Worm (Caenorhabditis elegans): ENCODE data around the gene ric-3.

The ric-3 gene

ce11 chrIV:7817852-7818251 lies at the start of gene ric-3:
Gene ric-3, plus strand, starts transcription at chrIV:7818251.
- TF ChIP-seq ama-1 (optimal IDR thresholded peaks at IDR 0.05), result no peak
- TF ChIP-seq hmbx-1 (tag; optimal IDR thresholded peaks at IDR 0.05), result no peak
- no peak for TF ChIP-seq F13C5.2 (tag; optimal IDR thresholded peaks at IDR 0.05)
- no peak for TF ChIP-seq ceh-36 (tag; optimal IDR thresholded peaks at IDR 0.05)
- TF ChIP-seq tbx-37 (GFP tag; conservative IDR thresholded peaks at IDR 0.05), result no peak
- TF ChIP-seq hnd-1 (tag; optimal IDR thresholded peaks at IDR 0.05), result no peak
- TF ChIP-seq pes-1 (GFP tag; IDR thresholded peaks at IDR 0.05), result no peak
- no peak for TF ChIP-seq aly-1 (tag; optimal IDR thresholded peaks at IDR 0.05)

ce11 chrIV:7770162-7770561 lies 47.9 kb upstream of the ric-3 start, which contains the start of gene rdl-1:
Gene rdl-1, minus strand, starts transcription at chrIV:7770262.
- TF ChIP-seq tbx-11 (GFP tag; IDR thresholded peaks at IDR 0.05) (no peak), scrt-1 (GFP tag; IDR thresholded peaks at IDR 0.05) (no peak), pes-1 (GFP tag; IDR thresholded peaks at IDR 0.05) (no peak), ceh-13 (GFP tag; optimal IDR thresholded peaks at IDR 0.05) (no peak), tbx-37 (GFP tag; conservative IDR thresholded peaks at IDR 0.05) (no peak), ceh-36 (tag; optimal IDR thresholded peaks at IDR 0.05) (no peak), B0310.2 (tag; optimal IDR thresholded peaks at IDR 0.05) (no peak), ets-7 (tag; optimal IDR thresholded peaks at IDR 0.05) (no peak)

DNA sequence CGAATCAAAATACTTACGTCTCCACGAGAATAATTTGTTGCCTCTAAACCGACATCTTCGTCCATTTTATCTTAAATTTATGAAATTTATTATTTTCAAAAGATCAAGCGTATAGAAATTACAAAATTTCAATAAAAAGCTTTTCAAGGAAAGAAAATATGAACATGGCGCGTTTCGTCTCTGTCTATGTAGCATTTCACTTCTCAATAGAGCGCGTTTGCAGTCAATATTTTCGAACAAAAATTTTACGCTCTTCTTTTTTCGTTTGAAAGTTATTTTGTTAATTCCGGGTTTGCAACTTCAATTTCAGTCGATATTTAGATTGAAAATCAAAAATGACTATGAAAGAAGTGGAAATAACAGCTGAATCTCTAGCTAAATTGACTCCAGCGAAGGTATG lies 43.8 kb upstream of the ric-3 start, which contains the start of the genes hcf-1 and swd-2.2:
Gene hcf-1, minus strand, starts transcription at position 70 of the 400 bp plus-strand sequence.
Gene swd-2.2, plus strand, starts transcription at position 206 of the 400 bp plus-strand sequence.
- no peak for TF ChIP-seq ceh-13 (GFP tag; optimal IDR thresholded peaks at IDR 0.05)
- no peak for TF ChIP-seq ama-1 (optimal IDR thresholded peaks at IDR 0.05)
- no peak for TF ChIP-seq F13C5.2 (tag; optimal IDR thresholded peaks at IDR 0.05)
- TF ChIP-seq hmg-4 (GFP tag; optimal IDR thresholded peaks at IDR 0.05), result no peak
- TF ChIP-seq sea-1 (GFP tag; conservative IDR thresholded peaks at IDR 0.05), result no peak
- TF ChIP-seq ets-7 (tag; optimal IDR thresholded peaks at IDR 0.05), result no peak
- TF ChIP-seq aly-1 (tag; optimal IDR thresholded peaks at IDR 0.05), result no peak
- TF ChIP-seq tbx-11 (GFP tag; IDR thresholded peaks at IDR 0.05), result no peak
- no peak for TF ChIP-seq flt-1 (GFP tag; IDR thresholded peaks at IDR 0.05)
- no peak for TF ChIP-seq tra-4 (tag; optimal IDR thresholded peaks at IDR 0.05)
- no peak for TF ChIP-seq hmbx-1 (tag; optimal IDR thresholded peaks at IDR 0.05)
- TF ChIP-seq ceh-36 (tag; optimal IDR thresholded peaks at IDR 0.05), result no peak
- no peak for TF ChIP-seq B0310.2 (tag; optimal IDR thresholded peaks at IDR 0.05)
- TF ChIP-seq scrt-1 (GFP tag; IDR thresholded peaks at IDR 0.05), result no peak
- no peak for TF ChIP-seq tbx-37 (GFP tag; conservative IDR thresholded peaks at IDR 0.05)
- no peak for TF ChIP-seq hnd-1 (tag; optimal IDR thresholded peaks at IDR 0.05)

- no peak for TF ChIP-seq ceh-36 (tag; optimal IDR thresholded peaks at IDR 0.05)
- TF ChIP-seq scrt-1 (GFP tag; IDR thresholded peaks at IDR 0.05), result no peak
- TF ChIP-seq B0310.2 (tag; optimal IDR thresholded peaks at IDR 0.05), result no peak
- TF ChIP-seq F13C5.2 (tag; optimal IDR thresholded peaks at IDR 0.05), result no peak
- TF ChIP-seq tbx-37 (GFP tag; conservative IDR thresholded peaks at IDR 0.05), result no peak
- TF ChIP-seq ama-1 (optimal IDR thresholded peaks at IDR 0.05), result no peak
- no peak for TF ChIP-seq ceh-13 (GFP tag; optimal IDR thresholded peaks at IDR 0.05)
- no peak for TF ChIP-seq hmbx-1 (tag; optimal IDR thresholded peaks at IDR 0.05)
- no peak for TF ChIP-seq tra-4 (tag; optimal IDR thresholded peaks at IDR 0.05)
- no peak for TF ChIP-seq hmg-4 (GFP tag; optimal IDR thresholded peaks at IDR 0.05)
- no peak for TF ChIP-seq flt-1 (GFP tag; IDR thresholded peaks at IDR 0.05)
- no peak for TF ChIP-seq pes-1 (GFP tag; IDR thresholded peaks at IDR 0.05)
- TF ChIP-seq ets-7 (tag; optimal IDR thresholded peaks at IDR 0.05), result no peak
- no peak for TF ChIP-seq tbx-11 (GFP tag; IDR thresholded peaks at IDR 0.05)
- TF ChIP-seq sea-1 (GFP tag; conservative IDR thresholded peaks at IDR 0.05), result no peak
- no peak for TF ChIP-seq aly-1 (tag; optimal IDR thresholded peaks at IDR 0.05)
These were observed 42.3 kb upstream of the ric-3 start, which contains the start of gene swd-2.1 for ce11 chrIV:7775725-7776124. Gene swd-2.1, plus strand, starts transcription at chrIV:7776025.

ce11 chrIV:7778865-7779264 lies 39.2 kb upstream of the ric-3 start, which contains the start of gene rpap-3:
Gene rpap-3, minus strand, starts transcription at chrIV:7778965.
- TF ChIP-seq F13C5.2 (tag; optimal IDR thresholded peaks at IDR 0.05) (no peak), pes-1 (GFP tag; IDR thresholded peaks at IDR 0.05) (no peak), flt-1 (GFP tag; IDR thresholded peaks at IDR 0.05) (no peak), tra-4 (tag; optimal IDR thresholded peaks at IDR 0.05) (no peak), scrt-1 (GFP tag; IDR thresholded peaks at IDR 0.05) (no peak), sea-1 (GFP tag; conservative IDR thresholded peaks at IDR 0.05) (no peak), hmg-4 (GFP tag; optimal IDR thresholded peaks at IDR 0.05) (no peak), ceh-13 (GFP tag; optimal IDR thresholded peaks at IDR 0.05) (no peak)

DNA sequence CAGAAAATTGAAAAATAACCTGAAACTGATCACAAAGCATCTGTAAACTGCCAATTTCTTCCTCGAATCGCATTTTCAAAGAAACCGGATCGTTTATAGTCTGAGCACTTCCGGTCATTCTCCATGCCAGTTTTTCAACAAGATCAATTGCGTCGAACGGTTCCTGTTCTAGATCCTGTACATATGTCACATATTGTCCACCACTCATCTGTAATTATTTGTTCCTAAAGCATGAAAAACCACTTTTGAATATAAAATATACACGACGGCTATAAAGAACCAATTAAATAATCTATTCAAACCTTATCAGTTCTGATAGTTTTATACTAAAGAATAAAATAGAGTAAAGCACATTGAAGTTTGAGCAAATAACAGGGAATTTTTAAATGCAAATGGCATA lies 35.8 kb upstream of the ric-3 start, which contains the start of gene sec-10:
Gene sec-10, minus strand, starts transcription at position 208 of the 400 bp plus-strand sequence.
- TF ChIP-seq hmbx-1 (tag; optimal IDR thresholded peaks at IDR 0.05), result no peak
- no peak for TF ChIP-seq hnd-1 (tag; optimal IDR thresholded peaks at IDR 0.05)
- no peak for TF ChIP-seq flt-1 (GFP tag; IDR thresholded peaks at IDR 0.05)
- TF ChIP-seq ceh-13 (GFP tag; optimal IDR thresholded peaks at IDR 0.05), result no peak
- TF ChIP-seq B0310.2 (tag; optimal IDR thresholded peaks at IDR 0.05), result no peak
- no peak for TF ChIP-seq sea-1 (GFP tag; conservative IDR thresholded peaks at IDR 0.05)
- TF ChIP-seq scrt-1 (GFP tag; IDR thresholded peaks at IDR 0.05), result no peak

ce11 chrIV:7783801-7784411 lies 34.1 kb upstream of the ric-3 start, which contains the start of gene tag-321:
Gene tag-321, minus strand, starts transcription at chrIV:7783851.
- TF ChIP-seq scrt-1 (GFP tag; IDR thresholded peaks at IDR 0.05) (no peak), tbx-11 (GFP tag; IDR thresholded peaks at IDR 0.05) (no peak), ceh-13 (GFP tag; optimal IDR thresholded peaks at IDR 0.05) (no peak), hmbx-1 (tag; optimal IDR thresholded peaks at IDR 0.05) (no peak), hmg-4 (GFP tag; optimal IDR thresholded peaks at IDR 0.05) (no peak), flt-1 (GFP tag; IDR thresholded peaks at IDR 0.05) (no peak), F13C5.2 (tag; optimal IDR thresholded peaks at IDR 0.05) (no peak), tbx-37 (GFP tag; conservative IDR thresholded peaks at IDR 0.05) (no peak), ets-7 (tag; optimal IDR thresholded peaks at IDR 0.05) (no peak), pes-1 (GFP tag; IDR thresholded peaks at IDR 0.05) (no peak), tra-4 (tag; optimal IDR thresholded peaks at IDR 0.05) (no peak), B0310.2 (tag; optimal IDR thresholded peaks at IDR 0.05) (no peak), sea-1 (GFP tag; conservative IDR thresholded peaks at IDR 0.05) (no peak), aly-1 (tag; optimal IDR thresholded peaks at IDR 0.05) (no peak), hnd-1 (tag; optimal IDR thresholded peaks at IDR 0.05) (no peak), ceh-36 (tag; optimal IDR thresholded peaks at IDR 0.05) (no peak)

Measured in whole organism, early embryonic.